Fruit fly (Drosophila melanogaster) whole organism, prepupa: Measurements from ENCODE around the gene unc80.

ENCODE experiments used
- Blimp-1 ChIP-seq: fragments of 200-800 bp; sonication (Bioruptor generic); optimal IDR thresholded peaks from 3 replicates; lab custom pipeline; 2017; ENCODE audit warnings: missing biosample characterization, missing genetic modification characterization, mild to moderate bottlenecking, moderate library complexity, missing genetic modification reagents
- CG10669 ChIP-seq: fragments of 200-800 bp; sonication (Bioruptor generic); optimal IDR thresholded peaks from 3 replicates; lab custom pipeline; 2018; ENCODE audit warnings: missing biosample characterization, mild to moderate bottlenecking, missing genetic modification characterization, moderate library complexity
- CG11762 ChIP-seq: fragments of 200-800 bp; sonication (Bioruptor generic); optimal IDR thresholded peaks from 3 replicates; lab custom pipeline; 2016; ENCODE audit warnings: missing biosample characterization, missing genetic modification characterization; ENCODE audit not compliant: insufficient read depth
- CG15336 ChIP-seq: fragments of 200-800 bp; sonication (Bioruptor generic); IDR thresholded peaks from 2 replicates; pipeline ENCODE4 v1.3.6; 2022; ENCODE audit warnings: missing biosample characterization, missing genetic modification characterization
- CG1621 ChIP-seq: fragments of 200-800 bp; sonication (Bioruptor generic); optimal IDR thresholded peaks from 3 replicates; lab custom pipeline; 2018; ENCODE audit warnings: missing biosample characterization, mild to moderate bottlenecking, missing genetic modification characterization
- CG3032 ChIP-seq: fragments of 200-800 bp; optimal IDR thresholded peaks from 2 replicates; lab custom pipeline; 2019; ENCODE audit warnings: missing biosample characterization, mild to moderate bottlenecking, missing genetic modification characterization, moderate library complexity
- CG31627 ChIP-seq: fragments of 200-800 bp; sonication (Bioruptor generic); optimal IDR thresholded peaks from 3 replicates; lab custom pipeline; 2016; ENCODE audit warnings: missing biosample characterization, missing genetic modification characterization
- CG34406 ChIP-seq: fragments of 200-800 bp; sonication (Bioruptor generic); optimal IDR thresholded peaks from 3 replicates; lab custom pipeline; 2016; ENCODE audit warnings: missing biosample characterization, missing genetic modification characterization
- CG3919 ChIP-seq: fragments of 200-800 bp; sonication (Bioruptor generic); optimal IDR thresholded peaks from 3 replicates; lab custom pipeline; 2016; ENCODE audit warnings: missing biosample characterization, missing genetic modification characterization
- CG6276 ChIP-seq: fragments of 200-800 bp; sonication (Bioruptor generic); optimal IDR thresholded peaks from 2 replicates; lab custom pipeline; 2017; ENCODE audit warnings: missing biosample characterization, mild to moderate bottlenecking, missing genetic modification characterization
- CG6792 ChIP-seq: fragments of 200-800 bp; sonication (Bioruptor generic); optimal IDR thresholded peaks from 3 replicates; lab custom pipeline; 2016; ENCODE audit warnings: missing biosample characterization, missing genetic modification characterization
- CG6808 ChIP-seq: fragments of 200-800 bp; sonication (Bioruptor generic); optimal IDR thresholded peaks from 3 replicates; lab custom pipeline; 2017; ENCODE audit warnings: missing biosample characterization, missing genetic modification characterization, mild to moderate bottlenecking, moderate library complexity, missing genetic modification reagents
- CG7368 ChIP-seq: fragments of 200-800 bp; sonication (Bioruptor generic); optimal IDR thresholded peaks from 3 replicates; lab custom pipeline; 2016; ENCODE audit warnings: missing biosample characterization, missing genetic modification characterization
- CG8119 ChIP-seq: fragments of 200-800 bp; sonication (Bioruptor generic); IDR thresholded peaks from 3 replicates; pipeline ENCODE4 v1.3.6; 2022; ENCODE audit warnings: missing biosample characterization, missing genetic modification characterization
- CG8319 ChIP-seq: fragments of 200-800 bp; sonication (Bioruptor generic); optimal IDR thresholded peaks from 3 replicates; lab custom pipeline; 2016; ENCODE audit warnings: missing biosample characterization, missing genetic modification characterization
- CG9139 ChIP-seq: fragments of 200-800 bp; sonication (Bioruptor generic); optimal IDR thresholded peaks from 3 replicates; lab custom pipeline; 2017; ENCODE audit warnings: missing biosample characterization, mild to moderate bottlenecking, missing genetic modification characterization
- Eip75B ChIP-seq: fragments of 200-800 bp; sonication (Bioruptor generic); optimal IDR thresholded peaks from 3 replicates; lab custom pipeline; 2016; ENCODE audit warnings: missing biosample characterization, missing genetic modification characterization
- Eip93F ChIP-seq: fragments of 200-800 bp; sonication (Bioruptor generic); optimal IDR thresholded peaks from 2 replicates; lab custom pipeline; 2016; ENCODE audit warnings: missing biosample characterization, mild to moderate bottlenecking, missing genetic modification characterization
- Ets21C ChIP-seq: fragments of 200-800 bp; sonication (Bioruptor generic); optimal IDR thresholded peaks from 3 replicates; lab custom pipeline; 2016; ENCODE audit warnings: missing biosample characterization, missing genetic modification characterization
- Ets96B ChIP-seq: fragments of 200-800 bp; optimal IDR thresholded peaks from 2 replicates; lab custom pipeline; 2019; ENCODE audit warnings: missing biosample characterization, mild to moderate bottlenecking, missing genetic modification characterization, moderate library complexity
- Gug ChIP-seq: fragments of 200-800 bp; sonication (Bioruptor generic); IDR thresholded peaks from 2 replicates; pipeline ENCODE4 v1.3.6; 2022; ENCODE audit warnings: missing biosample characterization, missing genetic modification characterization
- Hr38 ChIP-seq: sonication (Bioruptor generic); optimal IDR thresholded peaks from 2 replicates; lab custom pipeline; 2016; ENCODE audit warnings: missing biosample characterization, missing genetic modification characterization
- Hr39 ChIP-seq: fragments of 200-800 bp; sonication (Bioruptor generic); optimal IDR thresholded peaks from 2 replicates; lab custom pipeline; 2016; ENCODE audit warnings: missing biosample characterization, missing genetic modification characterization
- Hr4 ChIP-seq: fragments of 200-800 bp; sonication (Bioruptor generic); optimal IDR thresholded peaks from 3 replicates; lab custom pipeline; 2016; ENCODE audit warnings: missing biosample characterization, missing genetic modification characterization
- OdsH ChIP-seq: fragments of 200-800 bp; sonication (Bioruptor generic); optimal IDR thresholded peaks from 3 replicates; lab custom pipeline; 2016; ENCODE audit warnings: missing biosample characterization, missing genetic modification characterization
- Smox ChIP-seq: fragments of 200-800 bp; sonication (Bioruptor generic); optimal IDR thresholded peaks from 3 replicates; lab custom pipeline; 2016; ENCODE audit warnings: missing biosample characterization, missing genetic modification characterization
- Sox14 ChIP-seq: fragments of 200-800 bp; sonication (Bioruptor generic); optimal IDR thresholded peaks from 3 replicates; lab custom pipeline; 2016; ENCODE audit warnings: missing biosample characterization, missing genetic modification characterization
- achi ChIP-seq: fragments of 200-800 bp; sonication (Bioruptor generic); optimal IDR thresholded peaks from 3 replicates; lab custom pipeline; 2016; ENCODE audit warnings: missing biosample characterization, missing genetic modification characterization
- acj6 ChIP-seq: fragments of 200-800 bp; sonication (Bioruptor generic); optimal IDR thresholded peaks from 3 replicates; lab custom pipeline; 2016; ENCODE audit warnings: missing biosample characterization, missing genetic modification characterization
- cyc ChIP-seq: fragments of 200-800 bp; sonication (Bioruptor generic); optimal IDR thresholded peaks from 3 replicates; lab custom pipeline; 2016; ENCODE audit warnings: missing biosample characterization, missing genetic modification characterization
- dsx ChIP-seq: fragments of 200-800 bp; optimal IDR thresholded peaks from 3 replicates; lab custom pipeline; 2019; ENCODE audit warnings: missing biosample characterization, mild to moderate bottlenecking, missing genetic modification characterization, moderate library complexity; ENCODE audit not compliant: poor library complexity, severe bottlenecking
- fd59A ChIP-seq: fragments of 200-800 bp; sonication (Bioruptor generic); optimal IDR thresholded peaks from 2 replicates; lab custom pipeline; 2017; ENCODE audit warnings: missing biosample characterization, mild to moderate bottlenecking, missing genetic modification characterization, missing genetic modification reagents
- salr ChIP-seq, 2 experiments: fragments of 200-800 bp; sonication (Bioruptor generic); optimal IDR thresholded peaks; 3 replicates each; lab custom pipeline; 2016 to 2018; ENCODE audit warnings: missing biosample characterization in 2 of 2, missing genetic modification characterization in 2 of 2, mild to moderate bottlenecking in 1 of 2
- spab ChIP-seq: fragments of 200-800 bp; sonication (Bioruptor generic); optimal IDR thresholded peaks from 2 replicates; lab custom pipeline; 2017; ENCODE audit warnings: missing biosample characterization, mild to moderate bottlenecking, missing genetic modification characterization, missing genetic modification reagents
- ss ChIP-seq, 2 experiments: fragments of 200-800 bp; sonication (Bioruptor generic); optimal IDR thresholded peaks; 2 replicates in 1 of 2; 3 replicates in 1 of 2; lab custom pipeline; 2017 to 2018; ENCODE audit warnings: mild to moderate bottlenecking in 2 of 2, missing biosample characterization in 2 of 2, missing genetic modification characterization in 2 of 2, moderate library complexity in 1 of 2
- svp ChIP-seq: fragments of 200-800 bp; sonication (Bioruptor generic); peaks from one replicate; lab custom pipeline; 2016; ENCODE audit warnings: missing biosample characterization, missing genetic modification characterization
- topi ChIP-seq: fragments of 200-800 bp; sonication (Bioruptor generic); optimal IDR thresholded peaks from 3 replicates; lab custom pipeline; 2016; ENCODE audit warnings: missing biosample characterization, missing genetic modification characterization
- vri ChIP-seq: fragments of 200-800 bp; sonication (Bioruptor generic); optimal IDR thresholded peaks from 3 replicates; lab custom pipeline; 2016; ENCODE audit warnings: missing biosample characterization, mild to moderate bottlenecking, missing genetic modification characterization

unc80 gene

dm6 chr3R:27643080-27643479, 19.2 kb upstream of the unc80 start:
- TF ChIP-seq Hr4 (GFP tag; lab: Kevin White, UChicago) (no peak), salr (GFP tag; optimal IDR thresholded peaks at IDR 0.05; lab: Kevin White, UChicago) (no peak), CG8319 (GFP tag; lab: Kevin White, UChicago) (no peak), CG10669 (no peak), CG15336 (GFP tag; lab: Robert Waterston, UW) (no peak), fd59A (GFP tag; lab: Kevin White, UChicago) (no peak), Ets96B (tag; lab: Kevin White, UChicago) (no peak), CG3032 (tag; lab: Kevin White, UChicago) (no peak), Blimp-1 (GFP tag; lab: Kevin White, UChicago) (no peak), CG31627 (GFP tag; lab: Kevin White, UChicago) (no peak), achi (GFP tag; lab: Kevin White, UChicago) (no peak), ss (GFP tag; optimal IDR thresholded peaks at IDR 0.05; lab: Kevin White, UChicago) (no peak), OdsH (no peak), Ets21C (GFP tag; lab: Kevin White, UChicago) (no peak), CG6276 (GFP tag; lab: Kevin White, UChicago) (no peak), CG9139 (GFP tag; lab: Kevin White, UChicago) (no peak), CG3919 (GFP tag; lab: Kevin White, UChicago) (no peak), CG6808 (no peak)

dm6 chr3R:27647817-27648216, 14.4 kb upstream of the unc80 start:
- TF ChIP-seq Hr38 (GFP tag; lab: Kevin White, UChicago): no peak
- TF ChIP-seq CG8119 (GFP tag; lab: Robert Waterston, UW): no peak
- no peak for TF ChIP-seq Eip75B (GFP tag; lab: Kevin White, UChicago)
- no peak for TF ChIP-seq CG31627 (GFP tag; lab: Kevin White, UChicago)
- no peak for TF ChIP-seq Sox14
- TF ChIP-seq CG1621: no peak
- TF ChIP-seq Gug (GFP tag; lab: Robert Waterston, UW): no peak
- no peak for TF ChIP-seq dsx (GFP tag; lab: Kevin White, UChicago)
- TF ChIP-seq CG7368 (GFP tag; lab: Kevin White, UChicago): no peak
- no peak for TF ChIP-seq achi (GFP tag; lab: Kevin White, UChicago)
- no peak for TF ChIP-seq ss (GFP tag; optimal IDR thresholded peaks at IDR 0.05; lab: Kevin White, UChicago)
- TF ChIP-seq salr (GFP tag; optimal IDR thresholded peaks at IDR 0.05; lab: Kevin White, UChicago): no peak
- TF ChIP-seq vri: no peak
- no peak for TF ChIP-seq Smox (GFP tag; lab: Kevin White, UChicago)
- no peak for TF ChIP-seq cyc (GFP tag; lab: Kevin White, UChicago)
- no peak for TF ChIP-seq Hr39 (GFP tag; lab: Kevin White, UChicago)

- TF ChIP-seq CG11762 (GFP tag; lab: Kevin White, UChicago): no peak
- no peak for TF ChIP-seq Sox14
- TF ChIP-seq CG6808: no peak
- no peak for TF ChIP-seq fd59A (GFP tag; lab: Kevin White, UChicago)
- TF ChIP-seq acj6 (GFP tag; lab: Kevin White, UChicago): no peak
- no peak for TF ChIP-seq CG34406 (GFP tag; lab: Kevin White, UChicago)
- no peak for TF ChIP-seq Eip93F (GFP tag; lab: Kevin White, UChicago)
- TF ChIP-seq Hr4 (GFP tag; lab: Kevin White, UChicago): no peak
- TF ChIP-seq dsx (GFP tag; lab: Kevin White, UChicago): no peak
- TF ChIP-seq CG31627 (GFP tag; lab: Kevin White, UChicago): no peak
- no peak for TF ChIP-seq svp (GFP tag; lab: Kevin White, UChicago)
- no peak for TF ChIP-seq CG6792
- TF ChIP-seq spab (GFP tag; lab: Kevin White, UChicago): no peak
- no peak for TF ChIP-seq cyc (GFP tag; lab: Kevin White, UChicago)
- TF ChIP-seq CG10669: no peak
- no peak for TF ChIP-seq CG3919 (GFP tag; lab: Kevin White, UChicago)
- TF ChIP-seq topi (GFP tag; lab: Kevin White, UChicago): no peak
Measured at dm6 chr3R:27651710-27652109, 10.5 kb upstream of the unc80 start.
